Fruit fly (Drosophila melanogaster) whole organism: ENCODE results near the gene CG13843.

Source experiments
- CG8478 ChIP-seq: fragments of >200 bp; optimal IDR thresholded peaks from 2 replicates; lab custom pipeline; 2018; ENCODE audit warnings: inconsistent platforms
- Dll ChIP-seq: fragments of >200 bp; optimal IDR thresholded peaks from 2 replicates; lab custom pipeline; 2017
- EcR ChIP-seq, 2 experiments: fragments of >200 bp; optimal IDR thresholded peaks; 2 replicates each; lab custom pipeline; 2017; ENCODE audit warnings: missing biosample characterization in 2 of 2, missing genetic modification characterization in 2 of 2, missing genetic modification reagents in 2 of 2
- pan ChIP-seq: fragments of >200 bp; optimal IDR thresholded peaks from 2 replicates; lab custom pipeline; 2017
- psq ChIP-seq: fragments of >200 bp; optimal IDR thresholded peaks from 2 replicates; lab custom pipeline; 2017
- usp ChIP-seq: fragments of >200 bp; optimal IDR thresholded peaks from 2 replicates; lab custom pipeline; 2017; ENCODE audit warnings: missing biosample characterization, missing genetic modification characterization, mixed read lengths

The CG13843 gene

DNA sequence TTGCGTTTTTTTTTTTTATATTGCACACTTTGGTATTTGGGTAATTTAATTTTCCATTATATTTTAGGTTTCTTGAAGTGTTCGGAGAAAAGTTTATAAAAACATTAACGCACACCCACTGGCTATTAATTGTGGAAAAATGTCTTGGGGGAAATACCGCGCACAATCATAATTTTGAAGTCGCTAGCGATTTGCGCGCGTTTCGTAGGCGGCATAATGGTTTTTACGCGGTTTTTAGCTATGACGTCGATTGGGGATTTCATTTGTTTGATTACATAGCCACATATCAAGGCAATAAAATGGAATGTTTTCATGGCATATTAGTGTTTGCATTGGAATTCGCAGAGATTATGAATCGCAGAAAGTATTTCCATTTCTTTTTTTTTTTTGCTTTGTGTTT is 22.9 kb downstream of the CG13843 start:
- TF ChIP-seq psq (lab: Kevin White, UChicago) = no peak
- TF ChIP-seq usp = no peak
- no peak for TF ChIP-seq CG8478 (lab: Kevin White, UChicago)
- TF ChIP-seq pan (lab: Kevin White, UChicago) = no peak
- no peak for TF ChIP-seq Dll
- TF ChIP-seq EcR (GFP tag; optimal IDR thresholded peaks at IDR 0.05; lab: Kevin White, UChicago) = no peak

DNA sequence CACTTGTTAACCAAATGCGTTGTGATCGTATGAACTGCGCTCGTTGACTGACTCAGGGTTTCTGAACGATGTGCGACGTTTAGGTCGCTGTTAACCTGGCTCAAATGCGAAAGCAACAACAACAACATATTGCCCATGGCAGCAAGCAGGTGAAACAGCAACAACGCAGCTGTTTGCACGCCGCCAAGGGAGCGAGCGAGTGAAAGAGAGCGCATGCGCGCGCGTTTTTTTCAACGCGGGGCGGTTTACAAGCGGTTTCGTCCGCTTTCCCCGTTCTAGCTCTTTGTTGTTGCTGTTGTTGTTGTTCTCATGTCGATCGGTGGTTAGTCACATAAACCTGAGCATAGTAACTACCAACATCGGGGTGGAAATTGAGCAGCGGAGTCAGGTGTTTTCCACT is 23.7 kb downstream of the CG13843 start:
- TF ChIP-seq usp (no peak), EcR (GFP tag; optimal IDR thresholded peaks at IDR 0.05; lab: Kevin White, UChicago) (no peak), pan (lab: Kevin White, UChicago) (no peak), CG8478 (lab: Kevin White, UChicago) (no peak)

DNA sequence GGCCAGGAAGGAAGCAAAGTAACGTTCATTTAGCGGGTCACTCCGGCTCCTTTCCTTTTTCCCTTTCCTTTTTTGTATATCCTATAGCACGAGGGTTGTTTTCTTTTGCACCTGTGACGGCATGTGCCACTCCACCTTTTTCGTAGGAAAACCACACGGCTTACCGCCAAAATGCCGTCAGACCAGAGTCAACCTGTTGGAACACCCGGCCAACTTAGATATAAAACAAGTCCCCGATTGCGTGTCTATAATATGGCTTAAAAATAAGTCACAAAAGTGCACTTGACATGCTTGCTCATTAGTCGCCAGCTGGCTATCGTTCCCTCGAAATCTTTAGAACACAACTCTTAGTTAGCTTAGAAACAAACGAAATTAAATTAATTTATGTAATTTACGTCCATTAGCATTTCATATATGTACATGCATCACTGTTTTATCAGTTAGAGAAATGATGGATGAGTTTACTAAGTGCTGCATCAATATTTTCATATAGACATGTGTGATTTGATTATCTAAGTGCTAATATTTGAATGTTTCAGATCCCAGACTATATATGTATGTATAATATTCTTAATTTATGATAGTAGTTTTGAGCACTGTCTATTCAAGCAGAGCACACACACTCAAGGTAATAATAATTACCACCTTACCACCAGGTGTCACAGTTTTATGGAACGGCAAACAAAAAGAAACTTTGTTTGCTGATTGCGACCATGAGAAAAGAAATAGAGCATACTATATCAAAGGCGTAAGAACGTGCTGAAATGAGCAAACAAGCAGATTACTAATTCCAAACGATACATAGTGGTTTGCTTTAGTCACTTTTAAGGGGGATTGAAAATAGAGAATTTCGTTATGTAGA is 25.5 kb downstream of the CG13843 start:
- TF ChIP-seq psq (lab: Kevin White, UChicago) (no peak), CG8478 (lab: Kevin White, UChicago) (no peak), Dll (no peak), pan (lab: Kevin White, UChicago) (no peak), EcR (GFP tag; optimal IDR thresholded peaks at IDR 0.05; lab: Kevin White, UChicago) (no peak), usp (no peak)

- TF ChIP-seq psq (lab: Kevin White, UChicago) (no peak), CG8478 (lab: Kevin White, UChicago) (no peak), EcR (GFP tag; optimal IDR thresholded peaks at IDR 0.05; lab: Kevin White, UChicago) (no peak), pan (lab: Kevin White, UChicago) (no peak), Dll (no peak), usp (no peak)
Observed at dm6 chr3R:22635684-22636566, 26.6 kb downstream of the CG13843 start.

dm6 chr3R:22636567-22636889 is 27.2 kb downstream of the CG13843 start:
- TF ChIP-seq psq (lab: Kevin White, UChicago) (no peak), CG8478 (lab: Kevin White, UChicago) (no peak), pan (lab: Kevin White, UChicago) (no peak), EcR (GFP tag; optimal IDR thresholded peaks at IDR 0.05; lab: Kevin White, UChicago) (no peak), usp (no peak), Dll (no peak)

DNA sequence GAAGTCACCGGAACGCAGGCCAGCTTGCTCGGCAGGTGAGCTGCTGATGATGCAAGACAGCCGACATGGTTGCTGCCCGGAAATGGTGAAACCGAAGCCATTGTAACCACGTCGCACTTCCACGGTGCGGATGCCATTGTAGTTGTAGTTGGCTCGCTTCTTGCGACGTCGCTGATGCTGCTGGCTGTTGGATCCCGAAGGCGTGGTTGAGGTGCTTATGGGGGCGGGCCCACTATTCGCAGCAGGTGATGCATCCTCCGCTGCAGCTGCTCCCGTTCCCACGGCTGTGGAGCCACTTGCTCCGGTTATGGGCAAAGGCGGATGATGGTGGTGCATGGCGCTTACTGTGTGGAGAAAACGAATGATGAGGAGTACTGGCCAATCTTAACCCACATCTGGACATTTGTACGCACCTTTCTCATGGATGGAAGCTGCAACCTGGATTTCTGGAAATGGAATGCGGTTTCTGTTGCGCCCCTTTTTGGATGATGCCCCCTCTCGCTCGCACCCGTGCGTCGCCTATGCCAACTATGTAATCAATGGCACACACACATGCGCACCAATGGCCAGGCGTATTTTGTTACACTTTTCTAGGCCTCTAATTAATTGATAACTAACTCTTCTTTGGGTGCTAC is 29.4 kb downstream of the CG13843 start:
- TF ChIP-seq Dll = no peak
- no peak for TF ChIP-seq EcR (GFP tag; optimal IDR thresholded peaks at IDR 0.05; lab: Kevin White, UChicago)
- no peak for TF ChIP-seq usp
- no peak for TF ChIP-seq CG8478 (lab: Kevin White, UChicago)
- no peak for TF ChIP-seq psq (lab: Kevin White, UChicago)
- no peak for TF ChIP-seq pan (lab: Kevin White, UChicago)

dm6 chr3R:22639239-22639858 is 30.1 kb downstream of the CG13843 start, which contains the start of the genes loco and wake:
Gene loco, minus strand, starts transcription at chr3R:22639387.
Gene wake, plus strand, starts transcription at chr3R:22639808.
- TF ChIP-seq usp (no peak), Dll (no peak), EcR (GFP tag; optimal IDR thresholded peaks at IDR 0.05; lab: Kevin White, UChicago) (no peak), CG8478 (lab: Kevin White, UChicago) (no peak), pan (lab: Kevin White, UChicago) (no peak), psq (lab: Kevin White, UChicago) (no peak)

DNA sequence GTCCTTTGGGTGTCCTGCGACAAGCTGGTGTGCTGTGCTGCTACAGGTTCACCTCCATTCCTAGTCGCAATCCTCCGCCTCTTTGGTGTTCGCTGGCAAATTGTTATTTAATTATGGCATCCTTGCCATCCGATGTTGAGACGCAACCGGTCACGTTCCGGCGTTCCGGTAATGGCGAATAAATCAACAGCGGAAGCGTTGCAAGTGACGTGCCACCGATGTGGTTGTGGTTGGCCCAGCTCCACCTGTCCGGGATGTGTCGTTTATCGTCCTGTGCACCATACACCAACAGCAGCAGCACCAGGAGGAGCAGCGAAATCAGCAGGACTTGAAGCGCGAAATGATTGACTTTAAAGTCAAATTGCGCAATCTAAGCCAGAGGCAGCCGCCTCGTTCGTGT is 40.6 kb downstream of the CG13843 start:
- TF ChIP-seq psq (lab: Kevin White, UChicago) (no peak), EcR (GFP tag; optimal IDR thresholded peaks at IDR 0.05; lab: Kevin White, UChicago) (no peak), pan (lab: Kevin White, UChicago) (no peak), usp (no peak), CG8478 (lab: Kevin White, UChicago) (no peak), Dll (no peak)
